Worm (Caenorhabditis elegans) whole organism, L2 larva: ENCODE measurements around the gene srh-129.
A peak's percentile ranks its signal among the peaks of the same experiment; 100 is the strongest.

Source experiments
- R02D3.7 ChIP-seq: fragments of 150-350 bp; optimal IDR thresholded peaks from 2 replicates; lab custom pipeline; 2014; ENCODE audit warnings: missing biosample characterization, missing genetic modification characterization
- aly-2 ChIP-seq: fragments of 150-350 bp; optimal IDR thresholded peaks from 2 replicates; lab custom pipeline; 2014; ENCODE audit warnings: missing biosample characterization, missing genetic modification characterization
- blmp-1 ChIP-seq: sonication (generic microtip); optimal IDR thresholded peaks from 2 replicates; lab custom pipeline; 2017; ENCODE audit warnings: missing genetic modification characterization, mild to moderate bottlenecking, missing compliant biosample characterization, antibody characterized with exemption, moderate library complexity; ENCODE audit not compliant: insufficient read depth
- ceh-16 ChIP-seq: fragments of 150-350 bp; optimal IDR thresholded peaks from 2 replicates; lab custom pipeline; 2014; ENCODE audit warnings: missing biosample characterization, missing genetic modification characterization
- ceh-82 ChIP-seq: fragments of 150-350 bp; optimal IDR thresholded peaks from 2 replicates; lab custom pipeline; 2014; ENCODE audit warnings: missing biosample characterization, missing genetic modification characterization
- egl-27 ChIP-seq: sonication (generic microtip); optimal IDR thresholded peaks from 3 replicates; lab custom pipeline; 2017; ENCODE audit warnings: missing biosample characterization, missing genetic modification reagents, missing genetic modification characterization
- fos-1 ChIP-seq: fragments of 150-350 bp; optimal IDR thresholded peaks from 2 replicates; lab custom pipeline; 2014; ENCODE audit warnings: missing biosample characterization, missing genetic modification characterization
- lsy-2 ChIP-seq, 2 experiments: fragments of 150-350 bp in 1 of 2; sonication (generic microtip) in 1 of 2; optimal IDR thresholded peaks; 2 replicates each; lab custom pipeline; 2014 to 2017; ENCODE audit warnings: missing biosample characterization in 2 of 2, missing genetic modification characterization in 2 of 2
- mbf-1 ChIP-seq: sonication (generic microtip); optimal IDR thresholded peaks from 2 replicates; lab custom pipeline; 2017; ENCODE audit warnings: missing biosample characterization, missing genetic modification characterization
- mdl-1 ChIP-seq, 2 experiments: fragments of 150-350 bp in 1 of 2; sonication (generic microtip) in 1 of 2; optimal IDR thresholded peaks; 2 replicates each; lab custom pipeline; 2017; ENCODE audit warnings: missing biosample characterization in 2 of 2, missing genetic modification characterization in 2 of 2
- nhr-10 ChIP-seq: sonication (generic microtip); optimal IDR thresholded peaks from 2 replicates; lab custom pipeline; 2017; ENCODE audit warnings: missing biosample characterization, missing genetic modification characterization
- nhr-11 ChIP-seq: fragments of 150-350 bp; optimal IDR thresholded peaks from 2 replicates; lab custom pipeline; 2014; ENCODE audit warnings: missing biosample characterization, missing genetic modification characterization
- nhr-12 ChIP-seq: fragments of 150-350 bp; optimal IDR thresholded peaks from 2 replicates; lab custom pipeline; 2014; ENCODE audit warnings: missing biosample characterization, missing genetic modification characterization
- nhr-129 ChIP-seq: fragments of 150-350 bp; optimal IDR thresholded peaks from 2 replicates; lab custom pipeline; 2014; ENCODE audit warnings: missing biosample characterization, missing genetic modification characterization
- nhr-21 ChIP-seq: fragments of 150-350 bp; optimal IDR thresholded peaks from 2 replicates; lab custom pipeline; 2014; ENCODE audit warnings: missing biosample characterization, missing genetic modification characterization
- nhr-23 ChIP-seq: fragments of 150-350 bp; optimal IDR thresholded peaks from 2 replicates; lab custom pipeline; 2014; ENCODE audit warnings: missing biosample characterization, missing genetic modification reagents, missing genetic modification characterization
- nhr-6 ChIP-seq: fragments of 150-350 bp; optimal IDR thresholded peaks from 2 replicates; lab custom pipeline; 2014; ENCODE audit warnings: missing biosample characterization, missing genetic modification characterization
- nhr-77 ChIP-seq: fragments of 150-350 bp; optimal IDR thresholded peaks from 2 replicates; lab custom pipeline; 2014; ENCODE audit warnings: missing biosample characterization, missing genetic modification characterization
- skn-1 ChIP-seq: sonication (generic microtip); optimal IDR thresholded peaks from 2 replicates; lab custom pipeline; 2017; ENCODE audit warnings: missing biosample characterization, missing genetic modification characterization
- sma-3 ChIP-seq: sonication (generic microtip); optimal IDR thresholded peaks from 2 replicates; lab custom pipeline; 2016; ENCODE audit warnings: missing genetic modification reagents, missing genetic modification characterization, missing compliant biosample characterization
- snpc-4 ChIP-seq: fragments of 150-350 bp; optimal IDR thresholded peaks from 2 replicates; lab custom pipeline; 2014; ENCODE audit warnings: missing biosample characterization, missing genetic modification characterization
- unc-55 ChIP-seq: fragments of 150-350 bp; sonication (generic microtip); optimal IDR thresholded peaks from 3 replicates; lab custom pipeline; 2014; ENCODE audit warnings: missing biosample characterization, missing genetic modification reagents, missing genetic modification characterization
- unc-62 ChIP-seq: fragments of 150-350 bp; optimal IDR thresholded peaks from 2 replicates; lab custom pipeline; 2014; ENCODE audit warnings: missing biosample characterization, missing genetic modification reagents, missing genetic modification characterization
- zag-1 ChIP-seq: fragments of 150-350 bp; optimal IDR thresholded peaks from 2 replicates; lab custom pipeline; 2014; ENCODE audit warnings: missing biosample characterization, missing genetic modification characterization
- ztf-1 ChIP-seq: fragments of 200-800 bp; sonication (Bioruptor generic); conservative IDR thresholded peaks from 2 replicates; pipeline ENCODE4 v1.3.6; 2022; ENCODE audit warnings: missing genetic modification characterization, missing compliant biosample characterization
- ztf-4 ChIP-seq: fragments of 150-350 bp; optimal IDR thresholded peaks from 2 replicates; lab custom pipeline; 2014; ENCODE audit warnings: missing biosample characterization, missing genetic modification characterization

The srh-129 gene

ce11 chrV:5143785-5144184 is at the start of gene srh-129:
Gene srh-129 (minus strand): TSS chrV:5143885.
- TF ChIP-seq nhr-77 (tag; lab: Kevin White, UChicago) (no peak), mbf-1 (tag; lab: Kevin White, UChicago) (no peak), skn-1 (tag; lab: Kevin White, UChicago) (no peak), nhr-129 (no peak), sma-3 (GFP tag; lab: Kevin White, UChicago) (no peak)

- TF ChIP-seq nhr-12 (tag; lab: Kevin White, UChicago) (no peak), fos-1 (tag; lab: Kevin White, UChicago) (peak; percentile 49)
- TF ChIP-seq, all 48 proteins: peak for 1
These were observed 48.8 kb upstream of the srh-129 start, which contains the start of gene C03A7.13 for ce11 chrV:5192501-5192900. Gene C03A7.13 (minus strand): TSS chrV:5192543.

- no peak for TF ChIP-seq sma-3 (GFP tag; lab: Kevin White, UChicago)
- TF ChIP-seq aly-2 (tag; lab: Kevin White, UChicago), result no peak
- TF ChIP-seq ztf-1, result no peak
- TF ChIP-seq nhr-11 (tag; lab: Kevin White, UChicago), result no peak
These were observed 37.9 kb upstream of the srh-129 start, which contains the start of gene C03A7.2 for ce11 chrV:5181612-5182011. Gene C03A7.2 (plus strand): TSS chrV:5181912.

- TF ChIP-seq ceh-16 (tag; lab: Kevin White, UChicago) (no peak), mdl-1 (tag; optimal IDR thresholded peaks at IDR 0.05; lab: Kevin White, UChicago) (no peak), nhr-6 (tag; lab: Kevin White, UChicago) (no peak), nhr-129 (no peak), nhr-21 (tag; lab: Kevin White, UChicago) (no peak), zag-1 (tag; lab: Kevin White, UChicago) (no peak), nhr-12 (tag; lab: Kevin White, UChicago) (no peak), ztf-4 (tag; lab: Kevin White, UChicago) (no peak), nhr-11 (tag; lab: Kevin White, UChicago) (no peak)
These were observed 34.4 kb upstream of the srh-129 start for ce11 chrV:5178051-5178450.

ce11 chrV:5177209-5177608 is 33.5 kb upstream of the srh-129 start, which contains the start of gene ugt-51:
Gene ugt-51 (minus strand): TSS chrV:5177309.
- TF ChIP-seq egl-27 (no peak), ztf-1 (no peak), nhr-23 (tag; lab: Kevin White, UChicago) (no peak), unc-55 (GFP tag; lab: Kevin White, UChicago) (no peak), nhr-10 (tag; lab: Kevin White, UChicago) (no peak), R02D3.7 (tag; lab: Kevin White, UChicago) (no peak), snpc-4 (no peak), mbf-1 (tag; lab: Kevin White, UChicago) (no peak), nhr-12 (tag; lab: Kevin White, UChicago) (no peak), ceh-82 (tag; lab: Kevin White, UChicago) (no peak)

- TF ChIP-seq blmp-1 (no peak), lsy-2 (tag; optimal IDR thresholded peaks at IDR 0.05; lab: Kevin White, UChicago) (no peak), nhr-12 (tag; lab: Kevin White, UChicago) (no peak)
These were observed 29.1 kb upstream of the srh-129 start, which contains the start of gene srt-65 for ce11 chrV:5172833-5173232. Gene srt-65 (minus strand): TSS chrV:5172933.

ce11 chrV:5169586-5169985 is 25.9 kb upstream of the srh-129 start, which contains the start of gene srt-64:
Gene srt-64 (minus strand): TSS chrV:5169686.
- TF ChIP-seq lsy-2 (tag; optimal IDR thresholded peaks at IDR 0.05; lab: Kevin White, UChicago) (no peak), unc-62 (GFP tag; lab: Kevin White, UChicago) (no peak)

- no peak for TF ChIP-seq egl-27
- no peak for TF ChIP-seq sma-3 (GFP tag; lab: Kevin White, UChicago)
- no peak for TF ChIP-seq nhr-77 (tag; lab: Kevin White, UChicago)
- TF ChIP-seq unc-62 (GFP tag; lab: Kevin White, UChicago), result no peak
- no peak for TF ChIP-seq nhr-11 (tag; lab: Kevin White, UChicago)
- no peak for TF ChIP-seq fos-1 (tag; lab: Kevin White, UChicago)
These were observed 21.7 kb upstream of the srh-129 start, which contains the start of gene srw-140 for ce11 chrV:5165426-5165825. Gene srw-140 (plus strand): TSS chrV:5165726.
